Worm (Caenorhabditis elegans) whole organism, midembryonic: ENCODE data around the gene irld-48.

ENCODE experiments used
- T22C8.4 ChIP-seq: fragments of 200-800 bp; sonication (Bioruptor generic); IDR thresholded peaks from 2 replicates; pipeline ENCODE4 v1.3.6; 2022; ENCODE audit warnings: missing genetic modification characterization, missing compliant biosample characterization
- cog-1 ChIP-seq: sonication (generic microtip); optimal IDR thresholded peaks from 2 replicates; lab custom pipeline; 2016; ENCODE audit warnings: missing genetic modification characterization, missing compliant biosample characterization
- flt-1 ChIP-seq: fragments of 200-800 bp; sonication (Bioruptor generic); IDR thresholded peaks from 2 replicates; pipeline ENCODE4 v1.3.6; 2022; ENCODE audit warnings: missing genetic modification characterization, missing compliant biosample characterization
- klf-2 ChIP-seq: fragments of 200-800 bp; sonication (Bioruptor generic); conservative IDR thresholded peaks from 2 replicates; pipeline ENCODE4 v1.3.6; 2022; ENCODE audit warnings: missing genetic modification reagents, missing genetic modification characterization, missing compliant biosample characterization
- med-1 ChIP-seq: sonication (generic microtip); optimal IDR thresholded peaks from 2 replicates; lab custom pipeline; 2017; ENCODE audit warnings: missing genetic modification characterization, mild to moderate bottlenecking, missing compliant biosample characterization, antibody characterized with exemption, missing genetic modification reagents; ENCODE audit not compliant: insufficient read depth
- ref-1 ChIP-seq: fragments of 200-800 bp; sonication (Bioruptor generic); conservative IDR thresholded peaks from 2 replicates; pipeline ENCODE4 v1.3.6; 2022; ENCODE audit warnings: missing genetic modification reagents, missing genetic modification characterization, missing compliant biosample characterization
- tab-1 ChIP-seq: fragments of 200-800 bp; sonication (Bioruptor generic); IDR thresholded peaks from 2 replicates; pipeline ENCODE4 v1.3.6; 2022; ENCODE audit warnings: missing genetic modification characterization, missing compliant biosample characterization
- ztf-23 ChIP-seq: fragments of 200-800 bp; sonication (Bioruptor generic); IDR thresholded peaks from 2 replicates; pipeline ENCODE4 v1.3.6; 2022; ENCODE audit warnings: missing genetic modification reagents, missing genetic modification characterization, missing compliant biosample characterization
- ztf-29 ChIP-seq: fragments of 200-800 bp; sonication (Bioruptor generic); IDR thresholded peaks from 2 replicates; pipeline ENCODE4 v1.3.6; 2022; ENCODE audit warnings: missing genetic modification reagents, missing genetic modification characterization, missing compliant biosample characterization

The irld-48 gene

DNA sequence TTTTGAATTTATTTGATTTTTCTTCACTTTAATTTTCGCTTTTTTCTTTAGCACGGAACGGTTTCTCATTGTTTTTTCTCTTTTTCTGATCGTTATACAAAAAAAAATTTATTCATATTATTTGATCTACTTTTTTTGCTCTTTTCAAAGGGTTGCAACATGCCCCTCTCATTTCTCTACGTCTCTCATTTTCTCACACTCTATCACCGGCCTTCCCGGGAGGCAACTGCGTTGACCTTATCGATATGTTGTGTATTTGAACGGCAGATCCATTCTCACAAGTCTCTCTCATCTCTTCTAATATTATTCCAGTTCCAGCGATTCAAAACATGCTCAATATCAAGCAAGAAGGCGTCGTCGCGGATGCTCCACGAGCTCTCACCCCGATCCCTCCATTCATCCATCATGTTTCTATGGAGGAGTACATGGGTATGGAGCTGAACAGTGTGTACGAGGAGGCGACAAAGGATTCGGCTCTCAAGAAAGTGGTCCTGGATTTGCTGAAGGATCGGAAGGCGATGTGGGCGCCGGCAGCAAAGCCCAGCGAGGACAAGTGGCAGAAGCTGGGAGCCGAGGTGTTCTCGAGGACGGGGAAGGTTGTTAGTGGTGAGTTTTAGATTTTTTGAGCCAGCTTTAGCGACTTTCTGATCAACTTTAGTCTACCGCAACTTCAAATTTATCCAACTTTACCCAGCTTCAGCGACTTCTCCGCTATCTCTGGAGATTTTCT lies 44.8 kb downstream of the irld-48 start, which contains the start of gene lido-9:
TSS of gene lido-9 (plus strand) at position 234 of the 730 bp plus-strand sequence.
- TF ChIP-seq T22C8.4 (no peak), med-1 (GFP tag; lab: Kevin White, UChicago) (no peak), flt-1 (GFP tag; lab: Robert Waterston, UW) (no peak)

DNA sequence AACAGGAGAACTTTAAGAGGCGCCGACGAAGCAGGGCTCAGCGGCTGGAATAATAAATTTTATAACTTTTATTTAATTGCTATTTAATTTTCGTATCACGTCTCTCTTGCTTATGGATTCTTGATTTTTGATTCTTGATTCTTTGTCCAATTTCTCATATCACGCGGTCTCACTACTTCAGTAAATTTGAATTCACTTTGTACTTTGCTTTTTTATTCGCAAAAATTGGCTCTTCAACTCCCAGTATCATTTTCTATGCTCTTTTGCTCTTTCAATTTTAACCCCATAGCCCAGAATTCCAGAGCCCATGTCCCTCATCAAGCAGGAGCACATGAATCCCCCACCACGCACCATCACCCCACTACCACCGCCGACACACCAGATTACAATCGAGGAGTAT lies 46.3 kb downstream of the irld-48 start, which contains the start of gene lido-10:
TSS of gene lido-10 (plus strand) at position 301 of the 400 bp plus-strand sequence.
- TF ChIP-seq tab-1 (GFP tag; lab: Robert Waterston, UW) (no peak), ztf-23 (GFP tag; lab: Robert Waterston, UW) (no peak), cog-1 (tag; lab: Kevin White, UChicago) (no peak), flt-1 (GFP tag; lab: Robert Waterston, UW) (no peak), ztf-29 (GFP tag; lab: Robert Waterston, UW) (no peak)

DNA sequence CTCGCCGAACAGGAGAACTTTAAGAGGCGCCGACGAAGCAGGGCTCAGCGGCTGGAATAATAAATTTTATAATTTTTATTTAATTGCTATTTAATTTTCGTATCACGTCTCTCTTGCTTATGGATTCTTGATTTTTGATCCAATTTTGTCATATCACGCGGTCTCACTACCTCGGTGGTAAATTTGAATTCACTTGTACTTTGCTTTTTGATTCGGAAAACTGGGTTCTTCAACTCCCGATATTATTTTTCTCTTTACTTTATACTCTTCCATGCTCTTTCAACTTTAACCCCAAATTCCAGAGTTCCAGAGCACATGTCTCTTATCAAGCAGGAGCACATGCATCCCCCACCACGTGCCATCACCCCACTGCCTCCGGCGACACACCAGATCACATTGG lies 47.8 kb downstream of the irld-48 start, which contains the start of gene lido-11:
TSS of gene lido-11 (plus strand) at position 301 of the 400 bp plus-strand sequence.
- TF ChIP-seq T22C8.4 (no peak), ztf-29 (GFP tag; lab: Robert Waterston, UW) (no peak), ref-1 (GFP tag; lab: Robert Waterston, UW) (no peak), tab-1 (GFP tag; lab: Robert Waterston, UW) (no peak), ztf-23 (GFP tag; lab: Robert Waterston, UW) (no peak), cog-1 (tag; lab: Kevin White, UChicago) (no peak), flt-1 (GFP tag; lab: Robert Waterston, UW) (no peak), med-1 (GFP tag; lab: Kevin White, UChicago) (no peak), klf-2 (GFP tag; lab: Robert Waterston, UW) (no peak)

DNA sequence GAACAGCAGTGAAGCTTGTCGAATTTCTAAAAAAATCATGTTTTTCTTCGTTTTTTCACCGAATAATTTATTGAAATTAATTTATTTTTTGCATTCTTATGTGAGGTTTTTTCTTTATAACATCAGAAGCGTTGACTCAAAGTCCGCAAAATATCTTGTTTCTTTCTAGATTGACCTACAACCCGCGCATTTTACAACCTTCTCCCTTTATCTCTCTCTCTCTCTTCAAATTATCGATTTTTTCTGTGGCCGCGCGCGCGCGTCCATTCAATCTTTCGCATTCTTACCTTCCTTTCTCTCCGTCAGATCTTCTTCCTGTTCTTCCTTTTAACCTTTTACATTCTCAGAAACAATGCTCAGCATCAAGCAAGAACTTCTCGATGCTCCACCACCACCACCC lies 49.6 kb downstream of the irld-48 start, which contains the start of gene lido-12:
TSS of gene lido-12 (plus strand) at position 301 of the 400 bp plus-strand sequence.
- peak; percentile 57; the same call in 1 of the 2 replicates for TF ChIP-seq T22C8.4
- no peak for TF ChIP-seq tab-1 (GFP tag; lab: Robert Waterston, UW)
- no peak for TF ChIP-seq med-1 (GFP tag; lab: Kevin White, UChicago)
